Worm (Caenorhabditis elegans): ENCODE results near the gene B0001.2.

The B0001.2 gene

DNA sequence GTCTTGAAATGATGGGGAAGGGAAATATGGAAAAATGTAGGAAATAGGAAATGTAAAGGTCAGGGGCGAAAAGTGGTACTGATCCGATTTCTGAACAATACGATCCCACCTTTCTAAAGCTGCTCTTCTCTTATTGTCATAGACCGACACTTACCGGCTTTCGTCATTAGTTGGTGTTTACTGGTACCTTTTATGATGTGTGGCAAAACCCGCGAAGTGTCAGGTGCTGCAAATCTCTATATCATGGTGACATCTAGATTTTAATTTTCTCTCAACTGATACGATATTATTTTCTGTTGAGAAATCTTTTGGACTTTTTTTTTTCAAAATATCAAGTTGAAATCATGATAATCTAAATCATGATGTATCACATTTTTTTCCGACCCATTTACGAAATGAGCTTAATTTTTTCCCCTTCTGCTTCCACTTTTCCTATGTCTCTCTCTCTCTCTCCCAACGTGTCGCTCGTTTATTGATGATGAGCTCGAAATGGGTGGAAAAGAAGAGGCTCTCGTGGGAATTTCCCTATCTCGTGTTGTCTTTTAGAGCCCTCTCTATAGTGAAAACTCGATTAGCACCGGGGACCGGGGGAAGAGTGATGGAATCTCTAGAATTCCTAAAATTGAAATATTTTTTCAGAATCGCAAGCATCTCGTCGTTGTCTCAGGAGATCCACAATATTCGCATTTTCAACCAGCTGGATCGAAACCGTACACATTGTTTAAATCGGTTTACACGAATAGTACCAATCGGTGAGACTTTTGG, 19.3 kb downstream of the B0001.2 start:
- no peak for TF ChIP-seq unc-42 (tag; optimal IDR thresholded peaks at IDR 0.05)
- no peak for TF ChIP-seq C38D4.7 (GFP tag; optimal IDR thresholded peaks at IDR 0.05)
- no peak for TF ChIP-seq pqm-1 (tag; optimal IDR thresholded peaks at IDR 0.05)
- TF ChIP-seq fkh-10 (GFP tag; optimal IDR thresholded peaks at IDR 0.05), result no peak
- TF ChIP-seq ceh-45 (GFP tag; IDR thresholded peaks at IDR 0.05), result no peak
- no peak for TF ChIP-seq gmeb-2 (tag; optimal IDR thresholded peaks at IDR 0.05)
- no peak for TF ChIP-seq tbx-7 (tag; optimal IDR thresholded peaks at IDR 0.05)
- no peak for TF ChIP-seq zip-5 (tag; optimal IDR thresholded peaks at IDR 0.05)
- no peak for TF ChIP-seq ceh-6 (GFP tag; optimal IDR thresholded peaks at IDR 0.05)
- TF ChIP-seq elt-4 (tag; optimal IDR thresholded peaks at IDR 0.05), result no peak
- TF ChIP-seq madf-2 (tag; optimal IDR thresholded peaks at IDR 0.05), result no peak
- TF ChIP-seq ztf-16 (tag; optimal IDR thresholded peaks at IDR 0.05), result no peak

DNA sequence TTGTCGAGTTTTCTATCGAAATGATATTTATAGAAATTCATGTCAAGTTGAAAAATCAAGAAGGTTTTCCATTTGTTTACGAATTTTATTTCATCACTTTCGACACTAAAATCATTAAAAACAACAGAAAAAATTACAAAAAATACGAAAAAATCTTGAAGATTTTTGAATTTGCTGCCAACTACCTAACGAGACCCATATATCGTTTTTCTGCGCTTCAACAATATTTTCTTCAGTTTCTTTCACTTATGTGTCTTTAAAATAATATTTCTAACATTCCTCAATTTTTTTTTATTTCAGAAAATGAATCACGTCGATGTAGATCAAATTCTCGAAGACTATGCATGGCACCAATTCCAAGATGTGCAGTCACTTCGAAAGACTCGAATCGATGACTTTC, 21.6 kb downstream of the B0001.2 start, which contains the start of gene lin-24:
Gene lin-24, plus strand, starts transcription at position 301 of the 400 bp plus-strand sequence.
- no peak for TF ChIP-seq K02D7.2 (tag; optimal IDR thresholded peaks at IDR 0.05)
- TF ChIP-seq lim-6 (tag; optimal IDR thresholded peaks at IDR 0.05), result no peak
- no peak for TF ChIP-seq ceh-22 (tag; optimal IDR thresholded peaks at IDR 0.05)
- TF ChIP-seq sox-4 (tag; optimal IDR thresholded peaks at IDR 0.05), result no peak
- no peak for TF ChIP-seq pag-3 (tag; optimal IDR thresholded peaks at IDR 0.05; ENCODE audit: borderline replicate concordance)
- TF ChIP-seq odd-2 (tag; optimal IDR thresholded peaks at IDR 0.05), result no peak
- TF ChIP-seq F13H6.1 (tag; optimal IDR thresholded peaks at IDR 0.05), result no peak
- TF ChIP-seq hlh-15 (tag; optimal IDR thresholded peaks at IDR 0.05), result no peak
- no peak for TF ChIP-seq ets-4 (tag; optimal IDR thresholded peaks at IDR 0.05)
- TF ChIP-seq ztf-16 (tag; optimal IDR thresholded peaks at IDR 0.05), result no peak
- no peak for TF ChIP-seq ref-2 (tag; optimal IDR thresholded peaks at IDR 0.05)
- TF ChIP-seq ttx-3 (tag; optimal IDR thresholded peaks at IDR 0.05), result no peak
- no peak for TF ChIP-seq hlh-13 (GFP tag; optimal IDR thresholded peaks at IDR 0.05)
- TF ChIP-seq ceh-14 (tag; optimal IDR thresholded peaks at IDR 0.05), result no peak

DNA sequence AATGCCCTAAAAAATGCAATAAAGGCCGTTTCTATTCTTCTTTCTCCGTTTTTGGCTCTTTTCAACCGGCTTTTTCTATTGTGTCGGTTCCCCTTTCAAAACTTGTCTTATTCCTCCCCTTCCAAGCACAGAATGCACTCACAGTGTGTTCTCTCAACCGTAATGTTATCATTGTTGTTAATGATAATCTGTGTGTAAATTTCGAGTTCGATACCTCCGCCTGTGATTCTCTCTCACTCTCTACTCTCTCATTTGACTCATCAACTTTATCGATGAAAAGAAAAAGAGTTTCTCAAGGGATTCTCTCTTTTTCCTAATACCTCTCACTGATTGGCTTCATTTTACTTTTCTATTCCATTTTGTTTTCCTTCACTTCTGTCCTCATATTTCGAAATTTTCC, 22.1 kb downstream of the B0001.2 start:
- TF ChIP-seq unc-86 (tag; optimal IDR thresholded peaks at IDR 0.05), result no peak
- TF ChIP-seq sox-2 (GFP tag; IDR thresholded peaks at IDR 0.05), result no peak
- TF ChIP-seq hlh-15 (tag; optimal IDR thresholded peaks at IDR 0.05), result no peak
- TF ChIP-seq pat-9 (tag; optimal IDR thresholded peaks at IDR 0.05), result no peak
- no peak for TF ChIP-seq dmd-4 (tag; optimal IDR thresholded peaks at IDR 0.05; ENCODE audit: borderline replicate concordance)

DNA sequence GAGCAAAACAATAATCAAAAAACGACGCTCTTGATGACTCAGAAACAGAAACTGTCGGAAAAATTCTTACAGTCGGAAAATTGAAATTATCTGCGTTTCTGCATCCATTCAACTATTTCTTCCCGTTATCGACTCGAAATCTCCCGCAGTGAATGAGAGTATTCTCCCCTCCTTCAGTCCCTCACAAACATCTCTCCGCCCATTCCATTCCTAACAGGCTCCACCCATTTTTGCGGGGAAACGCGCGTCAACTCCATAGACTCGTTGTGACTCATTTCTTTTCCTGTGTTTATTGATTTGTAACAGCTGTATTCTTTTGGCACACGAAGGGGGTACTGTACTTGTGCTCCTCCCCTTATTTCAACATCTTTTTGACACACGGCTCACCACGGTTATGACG, 22.9 kb downstream of the B0001.2 start:
- TF ChIP-seq mec-3 (tag; optimal IDR thresholded peaks at IDR 0.05; ENCODE audit: borderline replicate concordance) (no peak), nfya-1 (tag; optimal IDR thresholded peaks at IDR 0.05) (peak; percentile 10)

DNA sequence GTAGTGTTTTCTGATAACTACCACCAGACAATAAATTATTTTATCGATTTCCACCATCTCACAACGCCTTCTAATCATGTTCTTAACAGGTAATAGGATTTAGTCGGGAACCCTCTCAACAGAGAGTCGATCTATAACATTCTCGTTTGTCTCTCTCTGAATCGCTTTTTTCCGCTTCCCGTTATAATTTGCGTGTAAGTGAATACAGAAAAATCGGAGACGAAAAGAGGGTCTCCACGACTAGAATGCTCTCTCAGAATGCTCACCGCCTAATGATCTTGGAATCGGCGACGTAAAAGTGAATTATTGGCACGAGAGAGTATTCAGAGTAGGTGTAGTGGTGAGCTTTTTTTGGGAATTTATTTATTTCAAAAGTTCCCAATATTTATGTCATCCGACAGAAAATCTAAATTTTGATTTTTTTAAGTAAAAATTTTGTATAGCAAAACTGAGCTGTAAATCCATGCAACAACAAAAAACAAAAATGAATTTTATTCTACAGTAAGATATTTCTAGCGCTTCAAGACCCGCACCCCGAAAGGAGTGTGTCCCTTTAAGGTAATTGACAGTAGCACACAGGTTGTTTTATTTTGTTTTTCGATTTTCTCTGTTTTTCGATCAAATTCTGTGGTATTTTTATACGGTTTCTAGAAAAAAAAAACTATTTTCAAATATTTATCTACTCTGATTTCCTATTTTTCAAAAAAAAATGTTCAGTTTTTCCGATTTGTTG, 23.9 kb downstream of the B0001.2 start:
- peak; percentile 71 for TF ChIP-seq unc-42 (tag; optimal IDR thresholded peaks at IDR 0.05)
- TF ChIP-seq hlh-15 (tag; optimal IDR thresholded peaks at IDR 0.05), result no peak

Measured in whole organism, late embryonic.